Worm (Caenorhabditis elegans) whole organism, L1 larva: Measurements from ENCODE around the gene mboa-2.

Experiments used
- aha-1 ChIP-seq: fragments of 150-350 bp; optimal IDR thresholded peaks from 2 replicates; lab custom pipeline; 2014; ENCODE audit warnings: missing biosample characterization, missing genetic modification characterization
- alr-1 ChIP-seq: fragments of 200-800 bp; sonication (Bioruptor generic); optimal IDR thresholded peaks from 2 replicates; lab custom pipeline; 2018; ENCODE audit warnings: borderline replicate concordance, mild to moderate bottlenecking, missing genetic modification characterization, missing compliant biosample characterization
- ets-5 ChIP-seq: fragments of 200-800 bp; sonication (Bioruptor generic); IDR thresholded peaks from 2 replicates; pipeline ENCODE4 v1.3.6; 2022; ENCODE audit warnings: missing genetic modification characterization, missing compliant biosample characterization
- lin-13 ChIP-seq: fragments of 150-350 bp; optimal IDR thresholded peaks from 2 replicates; lab custom pipeline; 2014; ENCODE audit warnings: missing biosample characterization, missing genetic modification reagents, missing genetic modification characterization
- mdl-1 ChIP-seq, 2 experiments: fragments of 150-350 bp; optimal IDR thresholded peaks; 2 replicates each; lab custom pipeline; 2014 to 2017; ENCODE audit warnings: missing biosample characterization in 2 of 2, missing genetic modification characterization in 2 of 2, inconsistent platforms in 1 of 2
- nhr-77 ChIP-seq: fragments of 150-350 bp; optimal IDR thresholded peaks from 2 replicates; lab custom pipeline; 2014; ENCODE audit warnings: missing biosample characterization, missing genetic modification characterization
- xbp-1 ChIP-seq: sonication (generic microtip); optimal IDR thresholded peaks from 2 replicates; lab custom pipeline; 2016; ENCODE audit warnings: missing genetic modification characterization, missing compliant biosample characterization
- ztf-11 ChIP-seq, 2 experiments: sonication (generic microtip); optimal IDR thresholded peaks; 2 replicates each; lab custom pipeline; 2016 to 2017; ENCODE audit warnings: missing genetic modification characterization in 2 of 2, missing biosample characterization in 1 of 2, missing compliant biosample characterization in 1 of 2

DNA sequence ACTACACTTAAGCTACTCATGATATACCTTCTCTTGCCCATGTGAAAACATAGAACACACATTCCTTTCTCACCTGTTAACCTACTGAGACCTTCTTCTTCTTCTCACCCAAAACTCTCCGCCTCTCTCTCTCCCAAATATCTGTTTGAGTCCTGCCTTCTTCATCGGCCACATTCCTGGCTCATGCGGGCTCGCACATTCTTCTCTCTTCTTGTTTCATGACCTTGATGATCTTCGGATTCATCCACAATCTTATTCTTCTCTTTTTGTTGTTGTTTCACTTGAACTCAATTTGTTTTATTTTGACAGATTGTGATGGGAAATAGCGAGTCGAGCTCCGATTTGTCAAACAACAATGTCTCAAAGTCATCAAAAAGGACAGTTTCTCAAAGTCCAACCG lies 49.6 kb upstream of the mboa-2 start, which contains the start of gene T19C4.5:
- TF ChIP-seq lin-13 (GFP tag; lab: Kevin White, UChicago) (no peak), xbp-1 (tag; lab: Kevin White, UChicago) (no peak), nhr-77 (tag; lab: Kevin White, UChicago) (no peak), mdl-1 (tag; optimal IDR thresholded peaks at IDR 0.05; lab: Kevin White, UChicago) (no peak), aha-1 (tag; lab: Kevin White, UChicago) (no peak), ets-5 (no peak), ztf-11 (tag; optimal IDR thresholded peaks at IDR 0.05; lab: Kevin White, UChicago) (no peak), alr-1 (tag; lab: Kevin White, UChicago) (no peak)
